Worm (Caenorhabditis elegans): ENCODE results near the gene C06E1.7.

C06E1.7 gene

ce11 chrIII:8611282-8611681 is 17.8 kb upstream of the C06E1.7 start:
- TF ChIP-seq T20F7.1 (GFP tag; optimal IDR thresholded peaks at IDR 0.05) (no peak), sdz-12 (GFP tag; optimal IDR thresholded peaks at IDR 0.05) (no peak), zip-2 (tag; optimal IDR thresholded peaks at IDR 0.05) (peak; percentile 76)

ce11 chrIII:8609683-8610082 is 16.2 kb upstream of the C06E1.7 start, which contains the start of gene C06E1.9:
TSS of gene C06E1.9 (minus strand) at chrIII:8609783.
- TF ChIP-seq tra-1 (GFP tag; IDR thresholded peaks at IDR 0.05) (no peak), F10B5.3 (tag; optimal IDR thresholded peaks at IDR 0.05) (no peak), lin-38 (GFP tag; IDR thresholded peaks at IDR 0.05) (no peak), nhr-6 (tag; optimal IDR thresholded peaks at IDR 0.05) (no peak), aly-2 (tag; optimal IDR thresholded peaks at IDR 0.05) (no peak), dmd-9 (GFP tag; IDR thresholded peaks at IDR 0.05) (no peak), ztf-7 (tag; optimal IDR thresholded peaks at IDR 0.05) (no peak), lim-7 (GFP tag; IDR thresholded peaks at IDR 0.05) (no peak), F26F4.8 (GFP tag; conservative IDR thresholded peaks at IDR 0.05) (no peak), cey-2 (tag; optimal IDR thresholded peaks at IDR 0.05; ENCODE audit: borderline replicate concordance, insufficient read depth) (no peak), mdl-1 (tag; optimal IDR thresholded peaks at IDR 0.05) (no peak), dpl-1 (GFP tag; optimal IDR thresholded peaks at IDR 0.05) (no peak), ceh-32 (tag; optimal IDR thresholded peaks at IDR 0.05; ENCODE audit: poor library complexity) (no peak), daf-16 (GFP tag; optimal IDR thresholded peaks at IDR 0.05) (no peak), daf-16 (tag; optimal IDR thresholded peaks at IDR 0.05) (no peak), lsy-2 (tag; optimal IDR thresholded peaks at IDR 0.05) (no peak), ctbp-1 (GFP tag; IDR thresholded peaks at IDR 0.05) (no peak), zip-11 (GFP tag; IDR thresholded peaks at IDR 0.05) (no peak), daf-8 (GFP tag; IDR thresholded peaks at IDR 0.05) (no peak), set-16 (GFP tag; IDR thresholded peaks at IDR 0.05) (no peak), arid-1 (GFP tag; conservative IDR thresholded peaks at IDR 0.05) (no peak)

- TF ChIP-seq unc-62 (GFP tag; optimal IDR thresholded peaks at IDR 0.05 in 1 of 2): peak in 1 of 2 experiments; percentile 56
- no peak for TF ChIP-seq unc-62 (tag; optimal IDR thresholded peaks at IDR 0.05)
- TF ChIP-seq snpc-4 (tag; optimal IDR thresholded peaks at IDR 0.05): no peak
Observed at ce11 chrIII:8605532-8605931, 12.0 kb upstream of the C06E1.7 start, which contains the start of gene C06E1.1. TSS of gene C06E1.1 (plus strand) at chrIII:8605832.

ce11 chrIII:8602148-8602547 is 8.6 kb upstream of the C06E1.7 start:
- no peak for TF ChIP-seq nhr-77 (tag; optimal IDR thresholded peaks at IDR 0.05)
- TF ChIP-seq set-16 (GFP tag; IDR thresholded peaks at IDR 0.05): no peak
- TF ChIP-seq lin-13 (GFP tag; optimal IDR thresholded peaks at IDR 0.05): no peak

ce11 chrIII:8598961-8599360 is 5.4 kb upstream of the C06E1.7 start:
- TF ChIP-seq lin-38 (GFP tag; IDR thresholded peaks at IDR 0.05): no peak
- no peak for TF ChIP-seq F49E8.2 (tag; optimal IDR thresholded peaks at IDR 0.05; ENCODE audit: borderline replicate concordance)
- TF ChIP-seq tag-97 (GFP tag; IDR thresholded peaks at IDR 0.05): no peak
- TF ChIP-seq php-3 (GFP tag; IDR thresholded peaks at IDR 0.05): no peak
- no peak for TF ChIP-seq tra-1 (GFP tag; IDR thresholded peaks at IDR 0.05)
- no peak for TF ChIP-seq snpc-4 (tag; optimal IDR thresholded peaks at IDR 0.05)
- TF ChIP-seq daf-12 (tag; optimal IDR thresholded peaks at IDR 0.05): no peak
- TF ChIP-seq mep-1 (tag; optimal IDR thresholded peaks at IDR 0.05): no peak
- TF ChIP-seq daf-19 (GFP tag; conservative IDR thresholded peaks at IDR 0.05): no peak
- TF ChIP-seq mxl-3 (GFP tag; optimal IDR thresholded peaks at IDR 0.05): no peak
- TF ChIP-seq nhr-41 (GFP tag; IDR thresholded peaks at IDR 0.05): no peak
- no peak for TF ChIP-seq nhr-237 (tag; optimal IDR thresholded peaks at IDR 0.05)
- TF ChIP-seq pqm-1 (tag; optimal IDR thresholded peaks at IDR 0.05): no peak
- TF ChIP-seq ZK337.2 (GFP tag; IDR thresholded peaks at IDR 0.05): no peak
- peak; percentile 26 for TF ChIP-seq nhr-25 (tag; optimal IDR thresholded peaks at IDR 0.05; ENCODE audit: borderline replicate concordance, insufficient read depth)
- no peak for TF ChIP-seq zip-11 (GFP tag; IDR thresholded peaks at IDR 0.05)
- TF ChIP-seq cey-2 (tag; optimal IDR thresholded peaks at IDR 0.05; ENCODE audit: borderline replicate concordance, insufficient read depth): no peak
- TF ChIP-seq nhr-28 (tag; optimal IDR thresholded peaks at IDR 0.05): peak; percentile 38
- TF ChIP-seq lim-7 (GFP tag; IDR thresholded peaks at IDR 0.05): no peak
- peak; percentile 4 for TF ChIP-seq hlh-11 (tag; optimal IDR thresholded peaks at IDR 0.05)
- no peak for TF ChIP-seq egl-27 (tag; optimal IDR thresholded peaks at IDR 0.05)
- no peak for TF ChIP-seq ceh-44 (GFP tag; IDR thresholded peaks at IDR 0.05)
- no peak for TF ChIP-seq nhr-77 (tag; optimal IDR thresholded peaks at IDR 0.05)

Data from whole organism, L4 larva.